Worm (Caenorhabditis elegans) whole organism, late embryonic: ENCODE results near the gene syx-16.
A peak's percentile ranks its signal among the peaks of the same experiment; 100 is the strongest.

Source experiments
- C08G9.2 ChIP-seq: sonication (generic microtip); optimal IDR thresholded peaks from 2 replicates; lab custom pipeline; 2016; ENCODE audit warnings: mild to moderate bottlenecking, missing genetic modification characterization, moderate library complexity, missing compliant biosample characterization
- C38D4.7 ChIP-seq: fragments of 200-800 bp; sonication (Bioruptor generic); optimal IDR thresholded peaks from 2 replicates; lab custom pipeline; 2018; ENCODE audit warnings: mild to moderate bottlenecking, missing genetic modification characterization, moderate library complexity, missing compliant biosample characterization
- F13H6.1 ChIP-seq: sonication (generic microtip); optimal IDR thresholded peaks from 2 replicates; lab custom pipeline; 2016; ENCODE audit warnings: missing genetic modification characterization, missing compliant biosample characterization
- K02D7.2 ChIP-seq: sonication (generic microtip); optimal IDR thresholded peaks from 2 replicates; lab custom pipeline; 2017; ENCODE audit warnings: mild to moderate bottlenecking, missing genetic modification characterization, missing compliant biosample characterization
- T23F11.4 ChIP-seq: fragments of 200-800 bp; sonication (Bioruptor generic); optimal IDR thresholded peaks from 2 replicates; lab custom pipeline; 2018; ENCODE audit warnings: mild to moderate bottlenecking, missing genetic modification characterization, missing compliant biosample characterization
- Y22D7AL.16 ChIP-seq: sonication (generic microtip); optimal IDR thresholded peaks from 2 replicates; lab custom pipeline; 2016; ENCODE audit warnings: missing genetic modification characterization, missing compliant biosample characterization
- ama-1 ChIP-seq: fragments of 150-350 bp; optimal IDR thresholded peaks from 2 replicates; lab custom pipeline; 2014
- ceh-18 ChIP-seq: sonication (generic microtip); optimal IDR thresholded peaks from 2 replicates; lab custom pipeline; 2016; ENCODE audit warnings: missing genetic modification characterization, missing compliant biosample characterization
- ceh-2 ChIP-seq: sonication (generic microtip); optimal IDR thresholded peaks from 2 replicates; lab custom pipeline; 2016; ENCODE audit warnings: missing genotype, missing genetic modification characterization, missing compliant biosample characterization
- ceh-31 ChIP-seq: sonication (generic microtip); optimal IDR thresholded peaks from 2 replicates; lab custom pipeline; 2016; ENCODE audit warnings: missing genetic modification characterization, missing compliant biosample characterization
- ceh-34 ChIP-seq: sonication (generic microtip); optimal IDR thresholded peaks from 2 replicates; lab custom pipeline; 2016; ENCODE audit warnings: mild to moderate bottlenecking, missing genetic modification characterization, missing compliant biosample characterization
- ceh-6 ChIP-seq: fragments of 200-800 bp; sonication (Bioruptor generic); optimal IDR thresholded peaks from 2 replicates; lab custom pipeline; 2018; ENCODE audit warnings: mild to moderate bottlenecking, missing genetic modification characterization, missing compliant biosample characterization
- che-1 ChIP-seq: sonication (generic microtip); optimal IDR thresholded peaks from 2 replicates; lab custom pipeline; 2016; ENCODE audit warnings: mild to moderate bottlenecking, missing genetic modification characterization, missing compliant biosample characterization
- dmd-4 ChIP-seq: sonication (generic microtip); optimal IDR thresholded peaks from 2 replicates; lab custom pipeline; 2016; ENCODE audit warnings: borderline replicate concordance, missing genetic modification characterization, missing compliant biosample characterization
- dve-1 ChIP-seq: sonication (generic microtip); optimal IDR thresholded peaks from 2 replicates; lab custom pipeline; 2017; ENCODE audit warnings: antibody characterized with exemption, mild to moderate bottlenecking, missing genetic modification characterization, missing compliant biosample characterization
- elt-2 ChIP-seq: sonication (generic microtip); optimal IDR thresholded peaks from 2 replicates; lab custom pipeline; 2016; ENCODE audit warnings: missing genetic modification reagents, missing genetic modification characterization, missing compliant biosample characterization
- ets-4 ChIP-seq: sonication (generic microtip); optimal IDR thresholded peaks from 2 replicates; lab custom pipeline; 2016; ENCODE audit warnings: missing genetic modification characterization, missing compliant biosample characterization
- fkh-10 ChIP-seq: fragments of 150-350 bp; optimal IDR thresholded peaks from 2 replicates; lab custom pipeline; 2014; ENCODE audit warnings: missing biosample characterization, missing genetic modification reagents, missing genetic modification characterization
- fkh-6 ChIP-seq: sonication (generic microtip); optimal IDR thresholded peaks from 2 replicates; lab custom pipeline; 2016; ENCODE audit warnings: missing genetic modification characterization, missing compliant biosample characterization
- gmeb-2 ChIP-seq: sonication (generic microtip); optimal IDR thresholded peaks from 2 replicates; lab custom pipeline; 2016; ENCODE audit warnings: missing genetic modification characterization, inconsistent platforms, missing compliant biosample characterization
- hlh-30 ChIP-seq: sonication (generic microtip); optimal IDR thresholded peaks from 2 replicates; lab custom pipeline; 2017; ENCODE audit warnings: antibody characterized with exemption, missing genetic modification characterization, missing compliant biosample characterization; ENCODE audit not compliant: insufficient read depth
- hlh-8 ChIP-seq: sonication (generic microtip); optimal IDR thresholded peaks from 2 replicates; lab custom pipeline; 2016; ENCODE audit warnings: missing genotype, missing genetic modification characterization, missing compliant biosample characterization
- madf-2 ChIP-seq: sonication (generic microtip); optimal IDR thresholded peaks from 2 replicates; lab custom pipeline; 2017; ENCODE audit warnings: missing genetic modification characterization, missing compliant biosample characterization
- mec-3 ChIP-seq: sonication (generic microtip); optimal IDR thresholded peaks from 2 replicates; lab custom pipeline; 2016; ENCODE audit warnings: borderline replicate concordance, missing genetic modification characterization, missing compliant biosample characterization
- nfya-1 ChIP-seq: sonication (generic microtip); optimal IDR thresholded peaks from 2 replicates; lab custom pipeline; 2017; ENCODE audit warnings: missing genetic modification characterization, mild to moderate bottlenecking, missing compliant biosample characterization, antibody characterized with exemption, moderate library complexity
- nhr-11 ChIP-seq: fragments of 150-350 bp; optimal IDR thresholded peaks from 2 replicates; lab custom pipeline; 2014; ENCODE audit warnings: missing biosample characterization, missing genetic modification characterization
- nhr-232 ChIP-seq: sonication (generic microtip); optimal IDR thresholded peaks from 2 replicates; lab custom pipeline; 2016; ENCODE audit warnings: missing genetic modification characterization, missing compliant biosample characterization
- odd-2 ChIP-seq: sonication (generic microtip); optimal IDR thresholded peaks from 2 replicates; lab custom pipeline; 2017; ENCODE audit warnings: antibody characterized with exemption, mild to moderate bottlenecking, missing genetic modification characterization, missing compliant biosample characterization
- pat-9 ChIP-seq: fragments of 200-800 bp; sonication (Bioruptor generic); optimal IDR thresholded peaks from 2 replicates; lab custom pipeline; 2018; ENCODE audit warnings: mild to moderate bottlenecking, missing genetic modification characterization, moderate library complexity, missing compliant biosample characterization
- pax-1 ChIP-seq: fragments of 150-350 bp; optimal IDR thresholded peaks from 2 replicates; lab custom pipeline; 2014; ENCODE audit warnings: missing biosample characterization, missing genetic modification characterization
- pqm-1 ChIP-seq: sonication (generic microtip); optimal IDR thresholded peaks from 2 replicates; lab custom pipeline; 2016; ENCODE audit warnings: missing genetic modification characterization, missing compliant biosample characterization
- pros-1 ChIP-seq: fragments of 150-350 bp; optimal IDR thresholded peaks from 2 replicates; lab custom pipeline; 2014; ENCODE audit warnings: missing biosample characterization, missing genetic modification reagents, missing genetic modification characterization
- ref-2 ChIP-seq: sonication (generic microtip); optimal IDR thresholded peaks from 2 replicates; lab custom pipeline; 2016; ENCODE audit warnings: missing genetic modification characterization, missing compliant biosample characterization
- rnt-1 ChIP-seq: sonication (generic microtip); optimal IDR thresholded peaks from 2 replicates; lab custom pipeline; 2016; ENCODE audit warnings: missing genetic modification characterization, missing compliant biosample characterization
- sdc-2 ChIP-seq: sonication (generic microtip); optimal IDR thresholded peaks from 2 replicates; lab custom pipeline; 2016; ENCODE audit warnings: missing genotype, missing genetic modification characterization, missing compliant biosample characterization
- sox-2 ChIP-seq: fragments of 200-800 bp; sonication (Bioruptor generic); IDR thresholded peaks from 2 replicates; pipeline ENCODE4 v1.3.6; 2022; ENCODE audit warnings: missing genetic modification reagents, missing genetic modification characterization, missing compliant biosample characterization
- sox-4 ChIP-seq: sonication (generic microtip); optimal IDR thresholded peaks from 2 replicates; lab custom pipeline; 2017; ENCODE audit warnings: mild to moderate bottlenecking, missing genetic modification characterization, inconsistent platforms, missing compliant biosample characterization
- tbx-2 ChIP-seq: sonication (generic microtip); optimal IDR thresholded peaks from 2 replicates; lab custom pipeline; 2016; ENCODE audit warnings: missing genetic modification characterization, missing compliant biosample characterization
- tbx-7 ChIP-seq: sonication (generic microtip); optimal IDR thresholded peaks from 2 replicates; lab custom pipeline; 2016; ENCODE audit warnings: missing genotype, missing genetic modification characterization, missing compliant biosample characterization
- ttx-3 ChIP-seq: sonication (generic microtip); optimal IDR thresholded peaks from 2 replicates; lab custom pipeline; 2016; ENCODE audit warnings: missing genetic modification reagents, missing genetic modification characterization, missing compliant biosample characterization
- unc-55 ChIP-seq: sonication (generic microtip); optimal IDR thresholded peaks from 2 replicates; lab custom pipeline; 2017; ENCODE audit warnings: missing biosample characterization, missing genetic modification reagents, missing genetic modification characterization
- ztf-16 ChIP-seq: sonication (generic microtip); optimal IDR thresholded peaks from 2 replicates; lab custom pipeline; 2017; ENCODE audit warnings: missing genetic modification characterization, missing compliant biosample characterization

Gene syx-16

DNA sequence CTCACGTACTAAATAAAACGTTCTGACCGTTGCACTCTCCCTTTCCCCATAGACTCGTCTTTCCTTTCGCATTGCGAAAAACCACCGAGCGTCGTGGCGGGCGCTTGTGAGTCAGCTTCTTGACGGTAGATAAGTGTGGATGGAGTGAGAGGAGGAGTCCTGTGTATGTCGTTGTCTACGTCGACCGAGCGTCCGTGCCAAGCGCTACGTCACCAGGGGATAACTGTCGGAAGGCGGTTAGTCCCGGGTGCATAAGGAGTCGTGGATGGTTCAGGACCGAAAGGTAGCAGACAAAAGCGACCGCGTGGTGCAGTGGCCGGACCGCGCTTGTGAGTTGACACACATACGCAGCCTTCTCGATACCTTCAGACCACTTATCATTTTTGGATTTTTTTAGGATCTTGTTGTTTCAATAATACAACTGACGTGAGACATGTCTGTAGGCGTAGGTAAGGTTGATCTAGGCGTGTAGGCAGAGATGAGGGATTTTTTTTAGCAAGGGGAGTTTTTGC lies 2.3 kb upstream of the syx-16 start (continued):
- TF ChIP-seq ceh-6 (GFP tag; lab: Kevin White, UChicago): peak; percentile 66
- peak; percentile 30 for TF ChIP-seq T23F11.4 (GFP tag; lab: Kevin White, UChicago)
- TF ChIP-seq ttx-3: peak; percentile 3

DNA sequence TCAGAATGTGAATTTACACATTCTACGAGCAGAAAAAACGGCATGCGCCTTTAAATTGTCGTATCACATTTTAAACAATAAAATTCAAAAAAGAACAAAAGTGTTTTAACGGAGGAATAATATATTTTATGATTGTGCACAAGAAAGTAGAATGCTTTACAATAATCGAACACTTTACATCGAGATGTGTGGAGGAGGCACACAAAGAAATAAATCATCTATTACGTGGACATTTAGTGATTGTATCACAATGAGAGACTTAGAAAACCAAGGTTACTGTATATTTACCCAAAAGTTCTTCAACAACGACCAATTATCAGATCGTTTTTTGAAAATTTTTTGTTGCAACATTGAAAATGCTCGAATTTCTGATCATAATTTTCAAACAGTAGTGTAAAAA lies 1.4 kb upstream of the syx-16 start:
- TF ChIP-seq unc-55 (GFP tag; lab: Kevin White, UChicago): peak; percentile 12
- TF ChIP-seq mec-3 (tag; lab: Kevin White, UChicago): no peak
- no peak for TF ChIP-seq tbx-2 (tag; lab: Kevin White, UChicago)
- TF ChIP-seq ceh-2: no peak
- TF ChIP-seq ceh-18: no peak
- TF ChIP-seq fkh-10 (GFP tag; lab: Kevin White, UChicago): no peak
- no peak for TF ChIP-seq elt-2 (tag; lab: Kevin White, UChicago)

DNA sequence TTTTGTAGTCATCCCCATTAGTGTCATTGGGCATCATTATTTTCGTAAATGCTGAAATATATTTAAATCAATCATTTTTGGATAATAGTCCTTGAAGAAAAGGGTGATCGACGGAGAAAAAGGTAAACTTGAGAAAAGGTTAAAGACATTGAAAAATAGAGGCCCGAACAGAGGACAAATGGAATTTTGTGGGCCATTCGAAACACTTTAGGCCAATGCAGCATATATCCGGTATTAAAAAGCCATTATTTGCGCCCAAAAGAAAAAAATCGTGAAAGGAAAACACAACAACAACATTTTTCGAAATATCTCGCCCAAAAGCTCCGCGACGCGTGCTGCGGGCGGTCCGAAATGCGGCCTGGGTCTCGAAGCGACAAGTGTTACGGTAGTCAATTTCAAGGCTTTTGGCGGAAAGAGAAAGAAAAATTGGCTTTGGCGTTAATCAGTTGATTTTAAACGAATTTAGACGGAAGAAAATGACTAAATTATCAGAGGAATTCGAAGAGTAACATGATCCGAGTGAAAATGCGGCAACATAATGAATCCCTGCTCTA lies 2.0 kb downstream of the syx-16 start, which contains the start of gene morc-1:
TSS of gene morc-1 (minus strand) at position 51 of the 554 bp plus-strand sequence.
- TF ChIP-seq dve-1 (no peak), C38D4.7 (GFP tag; lab: Kevin White, UChicago) (peak; percentile 7)

DNA sequence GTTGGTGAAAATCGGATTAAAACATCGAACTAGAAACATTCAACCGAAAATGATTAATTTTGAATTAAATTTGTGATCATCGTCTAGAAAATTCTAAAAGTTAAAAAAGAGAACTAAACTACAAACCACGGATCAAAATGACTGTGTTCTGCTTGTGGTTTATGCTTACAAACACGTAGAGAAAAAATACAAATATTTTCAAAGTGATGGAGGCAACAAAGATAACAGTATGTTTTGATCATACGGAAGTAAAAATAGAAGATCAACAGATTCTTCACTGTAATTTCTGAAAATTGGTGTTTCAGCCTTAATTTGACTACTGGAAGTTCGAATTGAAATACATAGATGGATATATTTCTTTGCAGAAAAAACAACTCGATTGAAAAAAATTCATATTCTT lies 5.6 kb downstream of the syx-16 start:
- TF ChIP-seq F13H6.1 (tag; lab: Kevin White, UChicago): no peak
- no peak for TF ChIP-seq odd-2
- no peak for TF ChIP-seq nhr-232
- TF ChIP-seq ceh-31 (tag; lab: Kevin White, UChicago): no peak
- no peak for TF ChIP-seq rnt-1
- TF ChIP-seq pat-9 (tag; lab: Kevin White, UChicago): no peak

DNA sequence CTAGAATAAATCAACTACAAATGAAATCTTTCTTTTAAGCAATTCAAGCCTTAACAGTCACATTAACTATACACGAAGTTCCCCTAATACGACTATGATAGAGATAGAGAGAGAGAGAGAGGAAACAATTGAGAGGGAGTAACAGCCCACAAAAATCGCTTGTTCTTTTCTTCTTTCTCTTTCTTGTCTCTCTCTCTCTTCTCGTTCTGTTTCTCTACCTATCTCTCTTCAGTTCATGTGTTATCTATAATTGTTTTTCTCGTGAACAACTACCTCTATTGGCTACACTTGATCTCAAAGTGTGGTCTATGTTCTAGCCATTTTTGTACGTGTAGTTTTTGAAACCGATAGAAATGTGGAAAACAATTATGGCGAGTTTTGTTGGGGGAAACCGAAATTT lies 6.3 kb downstream of the syx-16 start:
- no peak for TF ChIP-seq ztf-16 (tag; lab: Kevin White, UChicago)
- no peak for TF ChIP-seq gmeb-2 (tag; lab: Kevin White, UChicago)
- TF ChIP-seq ets-4 (tag; lab: Kevin White, UChicago): peak; percentile 34
- no peak for TF ChIP-seq dve-1
- no peak for TF ChIP-seq mec-3 (tag; lab: Kevin White, UChicago)
- no peak for TF ChIP-seq hlh-30 (tag; lab: Kevin White, UChicago)
- no peak for TF ChIP-seq C08G9.2
- no peak for TF ChIP-seq ama-1
- TF ChIP-seq tbx-7: no peak
- no peak for TF ChIP-seq sox-2 (GFP tag; lab: Robert Waterston, UW)
- peak; percentile 5 for TF ChIP-seq elt-2 (tag; lab: Kevin White, UChicago)
- TF ChIP-seq pros-1 (tag; lab: Kevin White, UChicago): no peak
- peak; percentile 20 for TF ChIP-seq ceh-18
- TF ChIP-seq che-1 (tag; lab: Kevin White, UChicago): no peak
- no peak for TF ChIP-seq nhr-11
- TF ChIP-seq ceh-6 (GFP tag; lab: Kevin White, UChicago): no peak
- no peak for TF ChIP-seq sdc-2
- no peak for TF ChIP-seq K02D7.2 (tag; lab: Kevin White, UChicago)
- TF ChIP-seq T23F11.4 (GFP tag; lab: Kevin White, UChicago): no peak
- no peak for TF ChIP-seq fkh-6
- no peak for TF ChIP-seq hlh-8 (tag; lab: Kevin White, UChicago)
- TF ChIP-seq dmd-4: no peak
- TF ChIP-seq pqm-1 (tag; lab: Kevin White, UChicago): no peak
- no peak for TF ChIP-seq ceh-34 (tag; lab: Kevin White, UChicago)
- no peak for TF ChIP-seq ttx-3
- no peak for TF ChIP-seq madf-2
- TF ChIP-seq pax-1 (tag; lab: Kevin White, UChicago): no peak
- TF ChIP-seq nfya-1 (tag; lab: Kevin White, UChicago): peak; percentile 66
- TF ChIP-seq ref-2 (tag; lab: Kevin White, UChicago): no peak
- no peak for TF ChIP-seq Y22D7AL.16 (tag; lab: Kevin White, UChicago)
- no peak for TF ChIP-seq sox-4 (tag; lab: Kevin White, UChicago)
